Fruit fly (Drosophila melanogaster) S2 (cell line): ENCODE data around the gene CG3225.

Experiments
- CG8478 ChIP-seq: fragments of >200 bp; optimal IDR thresholded peaks from 2 replicates; lab custom pipeline; 2018
- CTCF ChIP-seq, 2 experiments: fragments of >200 bp; optimal IDR thresholded peaks; 2 replicates each; lab custom pipeline; 2018

DNA sequence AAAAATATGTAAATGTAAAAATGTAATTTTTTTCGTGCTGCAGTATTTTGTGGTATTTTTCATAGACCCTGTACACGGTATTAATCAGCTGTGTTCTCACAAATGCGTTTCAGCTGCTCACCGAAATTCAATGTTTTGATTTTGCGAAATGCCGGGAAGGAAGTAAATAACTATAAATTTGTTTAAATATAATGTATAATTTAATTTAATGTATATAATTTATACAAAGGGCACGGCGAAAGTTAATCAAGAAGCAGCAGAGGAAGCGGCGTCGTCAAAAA is 23.6 kb downstream of the CG3225 start, which contains the start of gene CG3294:
- TF ChIP-seq CG8478 (lab: Kevin White, UChicago) (no peak), CTCF (optimal IDR thresholded peaks at IDR 0.05; lab: Kevin White, UChicago) (no peak)
